Worm (Caenorhabditis elegans): ENCODE measurements around the gene aipl-1.

The aipl-1 gene

DNA sequence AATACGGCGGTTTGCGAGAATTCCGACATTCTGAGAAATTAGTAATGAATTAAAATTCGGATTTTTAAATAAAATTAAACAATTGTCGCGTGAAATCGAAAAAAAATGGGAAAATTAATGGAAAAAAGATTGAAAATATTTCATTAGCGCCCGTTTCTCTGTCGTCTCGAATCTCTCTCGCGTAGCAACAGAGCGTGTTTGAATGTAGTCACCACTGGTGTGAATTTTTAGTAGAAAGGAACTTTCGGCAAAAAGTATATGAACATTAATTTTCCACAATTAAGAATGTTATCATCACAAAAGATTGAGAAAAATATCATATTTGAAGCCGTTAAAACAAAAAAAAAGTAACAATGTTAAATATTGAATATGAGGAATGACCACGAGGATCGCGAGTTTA lies at the start of gene aipl-1 (continued):
- TF ChIP-seq hlh-11 (tag; optimal IDR thresholded peaks at IDR 0.05) (peak; percentile 31), aly-2 (tag; optimal IDR thresholded peaks at IDR 0.05) (no peak), ces-1 (GFP tag; optimal IDR thresholded peaks at IDR 0.05) (no peak), lin-39 (tag; optimal IDR thresholded peaks at IDR 0.05) (no peak), ZK337.2 (GFP tag; IDR thresholded peaks at IDR 0.05) (peak; percentile 47; the same call in 1 of the 2 replicates), madf-5 (GFP tag; IDR thresholded peaks at IDR 0.05) (no peak), nhr-111 (GFP tag; optimal IDR thresholded peaks at IDR 0.05) (no peak), ctbp-1 (GFP tag; IDR thresholded peaks at IDR 0.05) (no peak), nhr-41 (GFP tag; IDR thresholded peaks at IDR 0.05) (no peak), aha-1 (tag) (no peak), zfp-2 (tag; optimal IDR thresholded peaks at IDR 0.05) (no peak), spr-3 (GFP tag; optimal IDR thresholded peaks at IDR 0.05) (no peak), nhr-11 (tag; optimal IDR thresholded peaks at IDR 0.05) (peak; percentile 52), Y5F2A.4 (GFP tag; optimal IDR thresholded peaks at IDR 0.05) (no peak), madf-9 (GFP tag; conservative IDR thresholded peaks at IDR 0.05) (0 out of 2 replicates have a peak, but pooled peaks have one; percentile 11), attf-4 (tag; optimal IDR thresholded peaks at IDR 0.05) (no peak), nhr-10 (tag; optimal IDR thresholded peaks at IDR 0.05) (no peak), Y75B8A.6 (GFP tag; IDR thresholded peaks at IDR 0.05) (no peak), pha-4 (GFP tag; IDR thresholded peaks at IDR 0.05) (no peak), pha-4 (tag; optimal IDR thresholded peaks at IDR 0.05) (peak; percentile 47), lir-3 (tag; optimal IDR thresholded peaks at IDR 0.05) (no peak), snpc-4 (tag; optimal IDR thresholded peaks at IDR 0.05) (no peak), dmd-6 (GFP tag; IDR thresholded peaks at IDR 0.05) (peak; percentile 39; the same call in 1 of the 2 replicates), nhr-76 (tag; optimal IDR thresholded peaks at IDR 0.05) (no peak), tra-1 (GFP tag; IDR thresholded peaks at IDR 0.05) (no peak), mxl-3 (GFP tag; optimal IDR thresholded peaks at IDR 0.05) (no peak), jun-1 (tag; optimal IDR thresholded peaks at IDR 0.05) (no peak), nhr-25 (tag; optimal IDR thresholded peaks at IDR 0.05; ENCODE audit: borderline replicate concordance, insufficient read depth) (no peak)

DNA sequence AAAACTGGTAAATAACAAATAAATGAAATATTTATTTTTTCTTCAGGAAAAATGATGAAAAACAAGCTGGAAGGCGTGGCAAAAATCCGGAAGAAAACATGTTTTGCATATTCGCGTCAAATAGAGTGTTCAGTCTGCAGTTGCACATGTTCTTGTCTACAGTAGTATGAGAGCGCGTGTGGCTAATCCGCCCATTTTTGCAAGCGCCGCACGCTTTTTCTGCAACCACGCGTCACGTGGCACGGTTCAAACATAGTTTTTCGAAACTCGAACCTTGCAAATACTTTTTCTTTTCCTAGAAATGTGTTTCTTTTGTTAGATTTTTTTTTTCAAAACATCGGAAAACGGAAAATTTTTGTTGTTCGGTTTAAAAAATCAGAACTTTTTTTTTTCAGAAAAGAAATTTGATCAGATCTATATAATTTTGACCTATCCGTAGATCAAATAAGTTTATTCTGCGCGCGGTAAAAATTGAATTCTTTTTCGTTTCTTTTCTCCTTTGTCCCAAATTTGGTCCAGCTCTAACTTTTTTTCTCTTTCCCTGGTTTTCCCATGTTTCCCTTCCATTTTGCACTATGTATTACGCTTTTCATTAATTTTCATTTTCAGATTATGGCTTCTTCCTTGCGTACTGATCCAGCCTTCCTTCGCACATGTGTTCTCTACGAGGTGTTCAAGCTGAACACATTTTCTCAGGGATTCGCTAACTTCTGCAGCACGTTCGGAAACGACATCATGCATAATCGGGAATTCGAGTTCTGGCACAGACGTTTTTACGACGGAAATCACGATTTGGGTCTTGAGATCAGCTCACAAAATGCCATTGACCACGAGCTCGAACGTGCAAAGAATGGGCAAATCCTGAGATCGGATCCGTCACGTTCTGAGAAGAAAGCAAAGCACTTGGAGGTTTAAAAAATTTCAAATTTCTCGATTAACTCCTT lies 47.8 kb upstream of the aipl-1 start, which contains the start of gene Y75B12B.1:
Gene Y75B12B.1, plus strand, starts transcription at position 603 of the 944 bp plus-strand sequence.
- TF ChIP-seq lin-38 (GFP tag; IDR thresholded peaks at IDR 0.05) (peak; percentile 74), pqm-1 (tag; optimal IDR thresholded peaks at IDR 0.05) (no peak), unc-130 (GFP tag; optimal IDR thresholded peaks at IDR 0.05) (peak; percentile 55), snpc-1.2 (GFP tag; IDR thresholded peaks at IDR 0.05) (0 out of 2 replicates have a peak, but pooled peaks have one; percentile 39), dve-1 (tag; optimal IDR thresholded peaks at IDR 0.05; ENCODE audit: insufficient read depth) (no peak), lin-13 (GFP tag; optimal IDR thresholded peaks at IDR 0.05) (peak; percentile 12), nhr-237 (tag; optimal IDR thresholded peaks at IDR 0.05) (no peak), F49E8.2 (tag; optimal IDR thresholded peaks at IDR 0.05; ENCODE audit: borderline replicate concordance) (peak; percentile 78), mes-2 (tag; optimal IDR thresholded peaks at IDR 0.05; ENCODE audit: poor library complexity, severe bottlenecking) (no peak), arid-1 (GFP tag; conservative IDR thresholded peaks at IDR 0.05) (0 out of 2 replicates have a peak, but pooled peaks have one; percentile 4), Y48G9A.11 (GFP tag; IDR thresholded peaks at IDR 0.05) (peak; percentile 21; the same call in 1 of the 2 replicates)

All from whole organism, L4 larva.